Fruit fly (Drosophila melanogaster) whole organism, embryonic: ENCODE measurements around the gene Uggt.
A peak's percentile ranks its signal among the peaks of the same experiment; 100 is the strongest.

Source experiments
- Asciz ChIP-seq: fragments of 200-800 bp; sonication (Bioruptor generic); optimal IDR thresholded peaks from 2 replicates; lab custom pipeline; 2017; ENCODE audit warnings: missing biosample characterization, mild to moderate bottlenecking, missing genetic modification characterization, missing genetic modification reagents
- Awh ChIP-seq: fragments of 200-800 bp; sonication (Bioruptor generic); IDR thresholded peaks from 2 replicates; pipeline ENCODE4, ENCODE4 v1.3.6; 2022; ENCODE audit warnings: missing biosample characterization, missing genetic modification characterization
- CG10565 ChIP-seq: fragments of 200-800 bp; sonication (Bioruptor generic); optimal IDR thresholded peaks from 3 replicates; lab custom pipeline; 2016; ENCODE audit warnings: missing biosample characterization, mild to moderate bottlenecking, missing genetic modification characterization
- CG15073 ChIP-seq: fragments of 200-800 bp; sonication (Bioruptor generic); optimal IDR thresholded peaks from 2 replicates; lab custom pipeline; 2016; ENCODE audit warnings: missing biosample characterization, missing genetic modification characterization
- CG16813 ChIP-seq: fragments of 200-800 bp; sonication (Bioruptor generic); IDR thresholded peaks from 3 replicates; pipeline ENCODE4 v1.3.6; 2022; ENCODE audit warnings: missing biosample characterization, missing genetic modification characterization; ENCODE audit not compliant: partially characterized antibody
- CG17359 ChIP-seq: fragments of 200-800 bp; sonication (Bioruptor generic); optimal IDR thresholded peaks from 3 replicates; lab custom pipeline; 2018; ENCODE audit warnings: missing biosample characterization, mild to moderate bottlenecking, missing genetic modification characterization, moderate library complexity
- CG17829 ChIP-seq: fragments of 200-800 bp; optimal IDR thresholded peaks from 2 replicates; lab custom pipeline; 2019; ENCODE audit warnings: missing biosample characterization, mild to moderate bottlenecking, missing genetic modification characterization, moderate library complexity
- CG18476 ChIP-seq: fragments of 200-800 bp; sonication (Bioruptor generic); optimal IDR thresholded peaks from 2 replicates; lab custom pipeline; 2016; ENCODE audit warnings: missing biosample characterization, mild to moderate bottlenecking, missing genetic modification characterization
- CG2199 ChIP-seq: fragments of 200-800 bp; sonication (Bioruptor generic); IDR thresholded peaks from 3 replicates; pipeline ENCODE4 v1.3.6; 2022; ENCODE audit warnings: missing biosample characterization, missing genetic modification characterization
- CG32532 ChIP-seq: fragments of 200-800 bp; sonication (Bioruptor generic); IDR thresholded peaks from 2 replicates; pipeline ENCODE4 v1.3.6; 2022; ENCODE audit warnings: missing biosample characterization, missing genetic modification characterization
- CG4328 ChIP-seq: fragments of 200-800 bp; sonication (Bioruptor generic); optimal IDR thresholded peaks from 3 replicates; lab custom pipeline; 2017; ENCODE audit warnings: missing biosample characterization, missing genetic modification reagents, missing genetic modification characterization
- CG6791 ChIP-seq: fragments of 200-800 bp; sonication (Bioruptor generic); IDR thresholded peaks from 3 replicates; pipeline ENCODE4 v1.3.6; 2022; ENCODE audit warnings: missing biosample characterization, missing genetic modification characterization; ENCODE audit not compliant: partially characterized antibody
- CG7745 ChIP-seq: fragments of 200-800 bp; sonication (Bioruptor generic); optimal IDR thresholded peaks from 2 replicates; lab custom pipeline; 2018; ENCODE audit warnings: missing biosample characterization, mild to moderate bottlenecking, missing genetic modification characterization, moderate library complexity
- CG8290 ChIP-seq, 3 experiments: fragments of 200-800 bp; sonication (Bioruptor generic); optimal IDR thresholded peaks; 2 replicates each; lab custom pipeline; 2016 to 2019; ENCODE audit warnings: missing biosample characterization in 3 of 3, missing genetic modification characterization in 3 of 3, mild to moderate bottlenecking in 2 of 3, moderate library complexity in 1 of 3
- E2f1 ChIP-seq: fragments of 200-800 bp; sonication (Bioruptor generic); IDR thresholded peaks from 2 replicates; pipeline ENCODE4 v1.3.6; 2022; ENCODE audit warnings: missing biosample characterization, missing genetic modification characterization
- Fer1 ChIP-seq: fragments of 200-800 bp; sonication (Bioruptor generic); optimal IDR thresholded peaks from 2 replicates; lab custom pipeline; 2017; ENCODE audit warnings: missing biosample characterization, mild to moderate bottlenecking, missing genetic modification characterization
- H15 ChIP-seq: fragments of 200-800 bp; sonication (Bioruptor generic); IDR thresholded peaks from 3 replicates; pipeline ENCODE4 v1.3.6; 2022; ENCODE audit warnings: missing biosample characterization, missing genetic modification characterization
- Hand ChIP-seq: fragments of 200-800 bp; sonication (Bioruptor generic); optimal IDR thresholded peaks from 2 replicates; lab custom pipeline; 2017; ENCODE audit warnings: mild to moderate bottlenecking, missing biosample characterization, missing genetic modification reagents, missing genetic modification characterization
- Jarid2 ChIP-seq: fragments of 200-800 bp; sonication (Bioruptor generic); optimal IDR thresholded peaks from 3 replicates; lab custom pipeline; 2017; ENCODE audit warnings: mild to moderate bottlenecking, missing biosample characterization, missing genetic modification reagents, missing genetic modification characterization
- MBD-R2 ChIP-seq: fragments of 200-800 bp; sonication (Bioruptor generic); IDR thresholded peaks from 2 replicates; pipeline ENCODE4 v1.3.6; 2022; ENCODE audit warnings: missing biosample characterization, missing genetic modification characterization
- Myb ChIP-seq: fragments of 200-800 bp; sonication (Bioruptor generic); optimal IDR thresholded peaks from 2 replicates; lab custom pipeline; 2016; ENCODE audit warnings: missing biosample characterization, missing genetic modification characterization
- Oaz ChIP-seq: fragments of 200-800 bp; sonication (Bioruptor generic); IDR thresholded peaks from 2 replicates; pipeline ENCODE4 v1.3.6; 2022; ENCODE audit warnings: missing biosample characterization, missing genetic modification characterization
- Poxn ChIP-seq: fragments of 200-800 bp; sonication (Bioruptor generic); IDR thresholded peaks from 2 replicates; pipeline ENCODE4 v1.3.6; 2022; ENCODE audit warnings: missing biosample characterization, missing genetic modification characterization
- Ptx1 ChIP-seq: fragments of 200-800 bp; sonication (Bioruptor generic); IDR thresholded peaks from 2 replicates; pipeline ENCODE4 v1.3.6; 2022; ENCODE audit warnings: missing biosample characterization, missing genetic modification characterization
- Sry-β ChIP-seq: fragments of 200-800 bp; sonication (Bioruptor generic); optimal IDR thresholded peaks from 2 replicates; lab custom pipeline; 2018; ENCODE audit warnings: missing biosample characterization, mild to moderate bottlenecking, missing genetic modification characterization, moderate library complexity
- Sry-δ ChIP-seq: fragments of 200-800 bp; sonication (Bioruptor generic); optimal IDR thresholded peaks from 2 replicates; lab custom pipeline; 2016; ENCODE audit warnings: missing biosample characterization, missing genetic modification characterization
- chn ChIP-seq: fragments of 200-800 bp; sonication (Bioruptor generic); optimal IDR thresholded peaks from 2 replicates; lab custom pipeline; 2016; ENCODE audit warnings: missing biosample characterization, missing genetic modification characterization
- crol ChIP-seq: fragments of 200-800 bp; sonication (Bioruptor generic); IDR thresholded peaks from 2 replicates; pipeline ENCODE4 v1.3.6; 2022; ENCODE audit warnings: missing biosample characterization, missing genetic modification characterization
- dan ChIP-seq: fragments of 200-800 bp; sonication (Bioruptor generic); IDR thresholded peaks from 2 replicates; pipeline ENCODE4 v1.3.6; 2022; ENCODE audit warnings: missing biosample characterization, missing genetic modification characterization
- dpn ChIP-seq, 2 experiments: fragments of 200-800 bp; sonication (Bioruptor generic); optimal IDR thresholded peaks; 3 replicates each; lab custom pipeline; 2016; ENCODE audit warnings: missing biosample characterization in 2 of 2, missing genetic modification characterization in 2 of 2
- gt ChIP-seq: fragments of 200-800 bp; sonication (Bioruptor generic); IDR thresholded peaks from 2 replicates; pipeline ENCODE4 v1.3.6; 2022; ENCODE audit warnings: missing biosample characterization, missing genetic modification characterization
- hb ChIP-seq: fragments of 200-800 bp; sonication (Bioruptor generic); IDR thresholded peaks from 3 replicates; pipeline ENCODE4 v1.3.6; 2022; ENCODE audit warnings: missing biosample characterization, missing genetic modification characterization; ENCODE audit not compliant: partially characterized antibody
- inv ChIP-seq: fragments of 200-800 bp; sonication (Bioruptor generic); IDR thresholded peaks from 2 replicates; pipeline ENCODE4 v1.3.6; 2022; ENCODE audit warnings: missing biosample characterization, missing genetic modification characterization; ENCODE audit not compliant: partially characterized antibody
- nmo ChIP-seq: fragments of 200-800 bp; sonication (Bioruptor generic); optimal IDR thresholded peaks from 2 replicates; lab custom pipeline; 2018; ENCODE audit warnings: missing biosample characterization, mild to moderate bottlenecking, missing genetic modification characterization, moderate library complexity
- peb ChIP-seq: fragments of 200-800 bp; sonication (Bioruptor generic); IDR thresholded peaks from 2 replicates; pipeline ENCODE4 v1.3.6; 2022; ENCODE audit warnings: missing biosample characterization, missing genetic modification characterization
- pho ChIP-seq: fragments of 200-800 bp; sonication (Bioruptor generic); optimal IDR thresholded peaks from 2 replicates; lab custom pipeline; 2016; ENCODE audit warnings: missing biosample characterization, missing genetic modification characterization
- row ChIP-seq: fragments of 200-800 bp; sonication (Bioruptor generic); IDR thresholded peaks from 3 replicates; pipeline ENCODE4 v1.3.6; 2022; ENCODE audit warnings: missing biosample characterization, missing genetic modification characterization
- stwl ChIP-seq: fragments of 200-800 bp; sonication (Bioruptor generic); optimal IDR thresholded peaks from 3 replicates; lab custom pipeline; 2018; ENCODE audit warnings: missing biosample characterization, mild to moderate bottlenecking, missing genetic modification characterization, moderate library complexity
- vnd ChIP-seq: fragments of 200-800 bp; sonication (Bioruptor generic); IDR thresholded peaks from 3 replicates; pipeline ENCODE4 v1.3.6; 2022; ENCODE audit warnings: missing biosample characterization, missing genetic modification characterization; ENCODE audit not compliant: partially characterized antibody
- vvl ChIP-seq: fragments of 200-800 bp; sonication (Bioruptor generic); IDR thresholded peaks from 2 replicates; pipeline ENCODE4 v1.3.6; 2022; ENCODE audit warnings: missing biosample characterization, missing genetic modification characterization
- zfh2 ChIP-seq: fragments of 200-800 bp; sonication (Bioruptor generic); optimal IDR thresholded peaks from 2 replicates; lab custom pipeline; 2016; ENCODE audit warnings: missing biosample characterization, missing genetic modification characterization

Uggt gene

DNA sequence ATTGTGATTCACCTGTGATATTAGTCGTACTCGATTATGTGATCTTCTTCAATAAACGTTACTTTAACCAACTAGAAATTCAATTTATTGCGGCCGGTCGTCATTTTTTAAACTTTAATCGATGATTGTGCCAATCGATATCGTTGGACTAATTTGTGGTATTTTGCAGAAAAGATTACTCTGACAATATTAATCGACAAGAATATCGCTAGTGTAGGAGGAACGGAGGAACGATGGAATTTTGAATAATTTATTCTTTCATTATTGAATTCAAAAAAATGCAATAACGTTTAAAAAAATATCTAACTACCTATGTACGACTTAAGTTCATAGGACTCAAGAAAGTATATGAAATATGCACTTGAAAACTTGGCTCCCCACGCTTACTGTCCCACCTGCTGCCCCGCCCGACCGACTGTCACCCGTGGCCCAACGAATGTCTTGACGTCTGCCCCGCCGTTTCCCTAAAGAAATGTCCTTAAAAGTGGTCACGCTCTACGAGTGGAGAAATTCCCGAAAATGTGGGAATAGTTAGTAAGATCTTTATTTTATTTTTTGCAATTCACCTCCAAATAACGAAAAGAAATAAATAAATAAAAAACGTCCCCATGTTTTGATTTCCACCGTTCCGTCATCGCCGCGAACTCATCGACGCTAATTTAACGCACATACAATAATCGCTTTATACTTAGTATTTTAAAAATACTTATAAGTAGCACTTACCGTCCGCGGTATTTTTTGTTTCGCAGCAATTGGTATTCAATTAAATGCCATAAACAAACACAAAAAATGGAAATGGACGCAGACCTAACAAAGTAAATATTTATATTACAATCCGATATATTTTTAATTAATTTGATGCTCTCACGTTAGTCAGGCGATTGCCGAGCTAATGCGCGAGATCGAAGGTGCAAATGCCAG, 6.8 kb upstream of the Uggt start, which contains the start of gene CG14074 (continued):
- peak; percentile 57 for TF ChIP-seq inv
- no peak for TF ChIP-seq E2f1 (GFP tag; lab: Robert Waterston, UW)
- TF ChIP-seq CG15073 (GFP tag; lab: Kevin White, UChicago) = no peak
- TF ChIP-seq vnd (GFP tag; lab: Robert Waterston, UW) = peak; percentile 42; the same call in 1 of the 3 replicates
- TF ChIP-seq Asciz = no peak
- peak; percentile 72 for TF ChIP-seq hb (GFP tag; lab: Robert Waterston, UW)
- TF ChIP-seq peb (GFP tag; lab: Robert Waterston, UW) = no peak
- TF ChIP-seq Sry-δ (GFP tag; lab: Kevin White, UChicago) = peak; percentile 44
- no peak for TF ChIP-seq CG2199 (GFP tag; lab: Robert Waterston, UW)
- TF ChIP-seq zfh2 = no peak
- TF ChIP-seq row (GFP tag; lab: Robert Waterston, UW) = peak; percentile 45; the same call in 2 of the 3 replicates
- peak; percentile 56 for TF ChIP-seq MBD-R2 (GFP tag; lab: Robert Waterston, UW)
- no peak for TF ChIP-seq H15 (GFP tag; lab: Robert Waterston, UW)
- no peak for TF ChIP-seq dan (GFP tag; lab: Robert Waterston, UW)
- TF ChIP-seq CG16813 (GFP tag; lab: Robert Waterston, UW) = peak; percentile 72
- TF ChIP-seq pho (GFP tag; lab: Kevin White, UChicago) = no peak
- TF ChIP-seq stwl (tag; lab: Kevin White, UChicago) = peak; percentile 48
- no peak for TF ChIP-seq CG32532 (GFP tag; lab: Robert Waterston, UW)
- no peak for TF ChIP-seq Ptx1 (GFP tag; lab: Robert Waterston, UW)
- TF ChIP-seq Awh (GFP tag; lab: Robert Waterston, UW) = no peak
- no peak for TF ChIP-seq Oaz (GFP tag; lab: Robert Waterston, UW)
- TF ChIP-seq Myb (GFP tag; lab: Kevin White, UChicago) = peak; percentile 30
- TF ChIP-seq vvl (GFP tag; lab: Robert Waterston, UW) = peak; percentile 60
- no peak for TF ChIP-seq CG18476 (GFP tag; lab: Kevin White, UChicago)
- no peak for TF ChIP-seq CG17829 (tag; lab: Kevin White, UChicago)
- no peak for TF ChIP-seq crol (GFP tag; lab: Robert Waterston, UW)
- peak; percentile 16 for TF ChIP-seq Fer1 (GFP tag; lab: Kevin White, UChicago)
- TF ChIP-seq chn (GFP tag; lab: Kevin White, UChicago) = no peak
- peak; percentile 78 for TF ChIP-seq CG6791 (GFP tag; lab: Robert Waterston, UW)
- TF ChIP-seq CG7745 (tag; lab: Kevin White, UChicago) = no peak
- TF ChIP-seq dpn (GFP tag; optimal IDR thresholded peaks at IDR 0.05; lab: Kevin White, UChicago) = no peak
- TF ChIP-seq Jarid2 (GFP tag; lab: Kevin White, UChicago) = no peak
- TF ChIP-seq Hand (GFP tag; lab: Kevin White, UChicago) = no peak
- TF ChIP-seq CG17359 (tag; lab: Kevin White, UChicago) = no peak
- TF ChIP-seq gt = no peak
- TF ChIP-seq CG4328 (GFP tag; lab: Kevin White, UChicago) = no peak
- TF ChIP-seq CG8290 (GFP tag; optimal IDR thresholded peaks at IDR 0.05; lab: Kevin White, UChicago) = peak; percentile 12
- peak; percentile 59 to 72 for TF ChIP-seq CG8290 (tag; optimal IDR thresholded peaks at IDR 0.05; lab: Kevin White, UChicago)
- no peak for TF ChIP-seq Poxn (GFP tag; lab: Robert Waterston, UW)
- no peak for TF ChIP-seq CG10565 (GFP tag; lab: Kevin White, UChicago)
- no peak for TF ChIP-seq nmo
- TF ChIP-seq Sry-β = no peak
